Worm (Caenorhabditis elegans) whole organism, L3 larva: ENCODE measurements around the gene noca-1.

ENCODE experiments used
- eor-1 ChIP-seq, 2 experiments: fragments of 150-350 bp; optimal IDR thresholded peaks; 2 replicates each; lab custom pipeline; 2014 to 2018; ENCODE audit warnings: missing biosample characterization in 2 of 2, missing genetic modification characterization in 2 of 2
- fkh-10 ChIP-seq: sonication (generic microtip); optimal IDR thresholded peaks from 2 replicates; lab custom pipeline; 2017; ENCODE audit warnings: missing biosample characterization, missing genetic modification reagents, missing genetic modification characterization
- fos-1 ChIP-seq: fragments of 150-350 bp; optimal IDR thresholded peaks from 2 replicates; lab custom pipeline; 2014; ENCODE audit warnings: missing biosample characterization, missing genetic modification characterization
- nhr-25 ChIP-seq: sonication (generic microtip); optimal IDR thresholded peaks from 2 replicates; lab custom pipeline; 2017; ENCODE audit warnings: missing biosample characterization, missing genetic modification characterization
- pqm-1 ChIP-seq: fragments of 150-350 bp; optimal IDR thresholded peaks from 2 replicates; lab custom pipeline; 2017; ENCODE audit warnings: missing biosample characterization, missing genetic modification characterization, inconsistent platforms
- ztf-11 ChIP-seq: fragments of 150-350 bp; optimal IDR thresholded peaks from 2 replicates; lab custom pipeline; 2014; ENCODE audit warnings: missing biosample characterization, missing genetic modification characterization
- ztf-4 ChIP-seq: fragments of 150-350 bp; optimal IDR thresholded peaks from 2 replicates; lab custom pipeline; 2014; ENCODE audit warnings: missing biosample characterization, missing genetic modification characterization

DNA sequence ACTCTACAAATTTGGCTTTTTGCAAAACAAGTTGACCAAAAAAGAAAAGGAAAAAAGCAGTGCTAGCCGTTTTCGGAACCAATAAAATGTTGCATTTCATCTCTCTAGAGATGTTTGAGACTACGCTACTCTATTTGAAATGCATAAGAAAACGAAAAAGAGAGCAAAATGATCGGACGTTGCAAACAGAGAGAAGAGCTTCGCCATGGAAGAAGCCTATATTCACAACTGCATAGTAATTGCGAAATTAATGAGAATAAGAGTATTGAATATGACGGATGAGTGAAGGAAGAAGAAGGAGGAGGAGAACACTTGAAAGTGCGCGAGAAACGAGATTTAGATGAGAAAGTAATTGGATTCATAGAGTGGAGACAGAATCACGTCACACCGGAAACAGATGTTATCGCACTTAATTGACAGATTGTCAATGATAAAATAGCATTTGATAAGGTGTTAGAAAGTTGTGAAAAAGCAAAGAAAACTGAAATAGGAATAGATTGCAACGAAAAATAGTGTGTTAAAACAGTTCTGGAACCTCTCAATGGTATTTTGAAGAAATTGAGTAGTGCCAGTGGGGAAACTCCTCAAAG is 46.8 kb upstream of the noca-1 start:
- TF ChIP-seq ztf-11 (tag; lab: Kevin White, UChicago) (no peak), nhr-25 (tag; lab: Kevin White, UChicago) (no peak), fkh-10 (GFP tag; lab: Kevin White, UChicago) (no peak), pqm-1 (tag; lab: Kevin White, UChicago) (no peak), ztf-4 (tag; lab: Kevin White, UChicago) (no peak), eor-1 (tag; optimal IDR thresholded peaks at IDR 0.05; lab: Kevin White, UChicago) (no peak), fos-1 (tag; lab: Kevin White, UChicago) (no peak)
